Fruit fly (Drosophila melanogaster): ENCODE results near the gene Atg12.
A peak's percentile ranks its signal among the peaks of the same experiment; 100 is the strongest.

Gene Atg12

DNA sequence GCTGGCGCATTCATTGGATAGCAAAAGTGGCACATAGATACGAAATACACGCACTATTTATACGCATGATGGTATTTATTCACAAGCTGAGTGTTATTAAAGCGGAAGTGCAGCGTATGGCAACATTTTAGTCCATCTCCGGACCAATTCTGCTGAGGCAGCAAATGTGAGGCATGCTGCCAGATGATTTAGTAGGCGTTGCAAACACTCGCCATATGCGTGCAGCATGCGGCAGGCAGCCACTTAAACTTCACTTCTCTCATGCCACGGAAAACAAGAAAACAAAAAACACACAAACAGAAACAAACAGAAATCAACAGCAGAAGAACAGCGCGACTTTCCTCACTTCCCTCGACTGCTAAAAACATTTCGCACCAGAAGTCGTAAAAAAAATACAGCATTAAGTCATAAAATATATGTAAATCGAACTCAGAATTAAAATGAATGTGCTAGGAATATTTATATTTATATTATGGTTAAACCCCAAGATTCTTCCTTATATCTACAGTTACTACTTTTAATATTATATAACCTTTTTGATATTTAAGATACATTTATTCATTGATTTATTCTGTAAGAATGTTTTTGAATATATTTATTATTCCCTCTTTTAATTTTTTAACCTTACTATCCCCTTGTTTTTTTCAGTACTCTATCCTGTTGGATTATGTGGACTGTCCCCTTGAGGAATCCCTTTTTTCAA, 37.3 kb upstream of the Atg12 start (continued):
- no peak for TF ChIP-seq CG6276 (GFP tag; optimal IDR thresholded peaks at IDR 0.05)
- TF ChIP-seq CG10669 (GFP tag; optimal IDR thresholded peaks at IDR 0.05) = peak; percentile 43
- peak; percentile 5 for TF ChIP-seq CG6792 (GFP tag; optimal IDR thresholded peaks at IDR 0.05)
- TF ChIP-seq cyc (GFP tag; optimal IDR thresholded peaks at IDR 0.05) = peak; percentile 14
- TF ChIP-seq CG8319 (GFP tag; optimal IDR thresholded peaks at IDR 0.05) = no peak
- peak; percentile 7 for TF ChIP-seq topi (GFP tag; optimal IDR thresholded peaks at IDR 0.05)
- TF ChIP-seq Met (GFP tag; optimal IDR thresholded peaks at IDR 0.05) = peak; percentile 22

dm6 chr3L:12101924-12102383, 34.8 kb upstream of the Atg12 start:
- peak; percentile 64 for TF ChIP-seq CG34406 (GFP tag; optimal IDR thresholded peaks at IDR 0.05)
- TF ChIP-seq dac (GFP tag; optimal IDR thresholded peaks at IDR 0.05) = peak; percentile 20
- TF ChIP-seq CG3032 (tag; optimal IDR thresholded peaks at IDR 0.05) = peak; percentile 80
- TF ChIP-seq Ets21C (GFP tag; optimal IDR thresholded peaks at IDR 0.05) = no peak
- TF ChIP-seq achi (GFP tag; optimal IDR thresholded peaks at IDR 0.05) = peak; percentile 73
- TF ChIP-seq fd59A (GFP tag; optimal IDR thresholded peaks at IDR 0.05) = peak; percentile 47
- peak; percentile 5 for TF ChIP-seq Eip75B (GFP tag; optimal IDR thresholded peaks at IDR 0.05)
- TF ChIP-seq fd85E (GFP tag; optimal IDR thresholded peaks at IDR 0.05) = no peak
- peak; percentile 55 for TF ChIP-seq CG3919 (GFP tag; optimal IDR thresholded peaks at IDR 0.05)
- peak; percentile 17 for TF ChIP-seq pdm3 (GFP tag; optimal IDR thresholded peaks at IDR 0.05)
- TF ChIP-seq CG10631 (GFP tag; optimal IDR thresholded peaks at IDR 0.05) = peak; percentile 68
- peak; percentile 15 for TF ChIP-seq Met (GFP tag; optimal IDR thresholded peaks at IDR 0.05)
- no peak for TF ChIP-seq Hr38 (GFP tag; optimal IDR thresholded peaks at IDR 0.05)
- TF ChIP-seq CG4318 (GFP tag; optimal IDR thresholded peaks at IDR 0.05) = peak; percentile 67
- peak; percentile 45 for TF ChIP-seq CG6792 (GFP tag; optimal IDR thresholded peaks at IDR 0.05)
- TF ChIP-seq CG11294 (GFP tag; IDR thresholded peaks at IDR 0.05) = no peak
- peak; percentile 3 for TF ChIP-seq lz (GFP tag; optimal IDR thresholded peaks at IDR 0.05)
- TF ChIP-seq vri (GFP tag; optimal IDR thresholded peaks at IDR 0.05) = no peak
- peak in 1 of 2 experiments; percentile 72 for TF ChIP-seq salr (GFP tag; optimal IDR thresholded peaks at IDR 0.05)
- peak; percentile 50 to 52 for TF ChIP-seq ss (GFP tag; optimal IDR thresholded peaks at IDR 0.05)
- no peak for TF ChIP-seq Eip93F (GFP tag; optimal IDR thresholded peaks at IDR 0.05)
- TF ChIP-seq cyc (GFP tag; optimal IDR thresholded peaks at IDR 0.05) = no peak
- TF ChIP-seq dsx (GFP tag; optimal IDR thresholded peaks at IDR 0.05; ENCODE audit: poor library complexity, severe bottlenecking) = peak; percentile 81
- TF ChIP-seq CG8319 (GFP tag; optimal IDR thresholded peaks at IDR 0.05) = no peak
- TF ChIP-seq Blimp-1 (GFP tag; optimal IDR thresholded peaks at IDR 0.05) = no peak
- peak; percentile 46 for TF ChIP-seq CG9139 (GFP tag; optimal IDR thresholded peaks at IDR 0.05)
- peak; percentile 46 for TF ChIP-seq CG11762 (GFP tag; optimal IDR thresholded peaks at IDR 0.05; ENCODE audit: insufficient read depth)
- TF ChIP-seq CG11902 (GFP tag; optimal IDR thresholded peaks at IDR 0.05) = no peak
- peak; percentile 55 for TF ChIP-seq CG10669 (GFP tag; optimal IDR thresholded peaks at IDR 0.05)
- no peak for TF ChIP-seq CG16779 (tag; optimal IDR thresholded peaks at IDR 0.05)
- TF ChIP-seq spab (GFP tag; optimal IDR thresholded peaks at IDR 0.05) = peak; percentile 59
- TF ChIP-seq fkh (GFP tag; optimal IDR thresholded peaks at IDR 0.05) = no peak
- TF ChIP-seq CG8632 (GFP tag; optimal IDR thresholded peaks at IDR 0.05) = peak; percentile 67
- peak; percentile 2 for TF ChIP-seq CG7368 (GFP tag; optimal IDR thresholded peaks at IDR 0.05)
- TF ChIP-seq CG15336 (GFP tag; IDR thresholded peaks at IDR 0.05) = peak; percentile 82
- TF ChIP-seq Lpt (GFP tag; optimal IDR thresholded peaks at IDR 0.05) = peak; percentile 55
- no peak for TF ChIP-seq CG6854 (GFP tag; optimal IDR thresholded peaks at IDR 0.05)
- TF ChIP-seq CG32006 (GFP tag; optimal IDR thresholded peaks at IDR 0.05) = peak; percentile 87
- peak; percentile 10 for TF ChIP-seq Smox (GFP tag; optimal IDR thresholded peaks at IDR 0.05)
- no peak for TF ChIP-seq Sox14 (GFP tag; optimal IDR thresholded peaks at IDR 0.05)
- peak; percentile 60 for TF ChIP-seq CG6808 (GFP tag; optimal IDR thresholded peaks at IDR 0.05)
- TF ChIP-seq eg (GFP tag; IDR thresholded peaks at IDR 0.05) = peak; percentile 44; the same call in 1 of the 3 replicates
- peak; percentile 14 for TF ChIP-seq Sox15 (GFP tag; optimal IDR thresholded peaks at IDR 0.05)
- TF ChIP-seq acj6 (GFP tag; optimal IDR thresholded peaks at IDR 0.05) = peak; percentile 59
- TF ChIP-seq CG6276 (GFP tag; optimal IDR thresholded peaks at IDR 0.05) = peak; percentile 63
- TF ChIP-seq topi (GFP tag; optimal IDR thresholded peaks at IDR 0.05) = peak; percentile 14
- TF ChIP-seq CG8119 (GFP tag; IDR thresholded peaks at IDR 0.05) = peak; percentile 82
